Fruit fly (Drosophila melanogaster): ENCODE results near the gene CG44001.

DNA sequence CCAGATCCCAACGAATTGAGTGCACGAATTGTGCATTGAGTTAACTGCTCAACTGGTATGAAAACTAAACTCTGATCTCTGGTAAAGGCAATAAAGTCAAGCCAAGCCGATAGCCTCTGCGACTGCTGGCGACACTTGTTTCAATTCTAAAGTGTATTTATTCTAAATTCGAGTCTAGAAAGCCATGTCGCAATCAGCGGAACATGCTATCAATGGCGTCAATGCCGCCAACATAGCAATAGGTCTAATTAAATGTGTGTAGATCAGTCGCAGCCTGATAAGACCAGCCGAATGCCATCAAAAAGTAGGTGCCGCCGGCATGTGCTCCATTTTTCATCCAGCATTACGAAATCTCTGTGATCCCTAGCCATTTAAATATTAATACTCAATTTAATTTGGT is 17.5 kb upstream of the CG44001 start:
- TF ChIP-seq CG11762 (GFP tag; optimal IDR thresholded peaks at IDR 0.05; ENCODE audit: insufficient read depth) = no peak
- TF ChIP-seq Blimp-1 (GFP tag; optimal IDR thresholded peaks at IDR 0.05) = no peak
- TF ChIP-seq Sox14 (GFP tag; optimal IDR thresholded peaks at IDR 0.05) = no peak

Data from whole organism, prepupa.